Worm (Caenorhabditis elegans) whole organism, L3 larva: Measurements from ENCODE around the gene ugtp-1.
A peak's percentile ranks its signal among the peaks of the same experiment; 100 is the strongest.

Source experiments
- aly-2 ChIP-seq: fragments of 150-350 bp; optimal IDR thresholded peaks from 2 replicates; lab custom pipeline; 2014; ENCODE audit warnings: missing biosample characterization, missing genetic modification characterization
- ama-1 ChIP-seq: fragments of 150-350 bp; optimal IDR thresholded peaks from 2 replicates; lab custom pipeline; 2018
- ceh-16 ChIP-seq: sonication (generic microtip); optimal IDR thresholded peaks from 2 replicates; lab custom pipeline; 2017; ENCODE audit warnings: missing biosample characterization, missing genetic modification characterization
- ceh-28 ChIP-seq: fragments of 150-350 bp; optimal IDR thresholded peaks from 2 replicates; lab custom pipeline; 2014; ENCODE audit warnings: missing biosample characterization, missing genetic modification reagents, missing genetic modification characterization
- ceh-82 ChIP-seq: fragments of 150-350 bp; optimal IDR thresholded peaks from 2 replicates; lab custom pipeline; 2014; ENCODE audit warnings: missing biosample characterization, missing genetic modification characterization
- ceh-9 ChIP-seq: sonication (generic microtip); optimal IDR thresholded peaks from 2 replicates; lab custom pipeline; 2018; ENCODE audit warnings: missing biosample characterization, missing genetic modification characterization
- daf-12 ChIP-seq: fragments of 150-350 bp; optimal IDR thresholded peaks from 2 replicates; lab custom pipeline; 2014; ENCODE audit warnings: missing biosample characterization, missing genetic modification reagents, missing genetic modification characterization
- egl-27 ChIP-seq: sonication (generic microtip); optimal IDR thresholded peaks from 4 replicates; lab custom pipeline; 2017; ENCODE audit warnings: missing biosample characterization, missing genetic modification reagents, missing genetic modification characterization
- egl-5 ChIP-seq: fragments of 150-350 bp; optimal IDR thresholded peaks from 2 replicates; lab custom pipeline; 2017; ENCODE audit warnings: missing biosample characterization, missing genetic modification reagents, missing genetic modification characterization, inconsistent platforms
- elt-1 ChIP-seq: fragments of 150-350 bp; optimal IDR thresholded peaks from 2 replicates; lab custom pipeline; 2014; ENCODE audit warnings: missing biosample characterization, missing genetic modification characterization
- elt-2 ChIP-seq: sonication (generic microtip); optimal IDR thresholded peaks from 2 replicates; lab custom pipeline; 2016; ENCODE audit warnings: missing genetic modification reagents, mild to moderate bottlenecking, missing genetic modification characterization, missing compliant biosample characterization
- elt-3 ChIP-seq, 3 experiments: fragments of 150-350 bp in 1 of 3; sonication (generic microtip) in 2 of 3; optimal IDR thresholded peaks; 2 replicates in 2 of 3; 4 replicates in 1 of 3; lab custom pipeline; 2014 to 2017; ENCODE audit warnings: missing biosample characterization in 3 of 3, missing genetic modification characterization in 3 of 3
- eor-1 ChIP-seq, 2 experiments: fragments of 150-350 bp; optimal IDR thresholded peaks; 2 replicates each; lab custom pipeline; 2014 to 2018; ENCODE audit warnings: missing biosample characterization in 2 of 2, missing genetic modification characterization in 2 of 2
- fkh-10 ChIP-seq: sonication (generic microtip); optimal IDR thresholded peaks from 2 replicates; lab custom pipeline; 2017; ENCODE audit warnings: missing biosample characterization, missing genetic modification reagents, missing genetic modification characterization
- fos-1 ChIP-seq: fragments of 150-350 bp; optimal IDR thresholded peaks from 2 replicates; lab custom pipeline; 2014; ENCODE audit warnings: missing biosample characterization, missing genetic modification characterization
- hmg-11 ChIP-seq: sonication (generic microtip); optimal IDR thresholded peaks from 2 replicates; lab custom pipeline; 2016; ENCODE audit warnings: missing genetic modification characterization, missing compliant biosample characterization
- jun-1 ChIP-seq: fragments of 150-350 bp; optimal IDR thresholded peaks from 2 replicates; lab custom pipeline; 2014; ENCODE audit warnings: missing biosample characterization, missing genetic modification reagents, missing genetic modification characterization
- lin-15B ChIP-seq: fragments of 150-350 bp; optimal IDR thresholded peaks from 2 replicates; lab custom pipeline; 2014; ENCODE audit warnings: missing biosample characterization, missing genetic modification characterization
- lin-39 ChIP-seq: fragments of 150-350 bp; optimal IDR thresholded peaks from 2 replicates; lab custom pipeline; 2018; ENCODE audit warnings: missing biosample characterization, missing genetic modification reagents, missing genetic modification characterization
- lsy-12 ChIP-seq: sonication (generic microtip); optimal IDR thresholded peaks from 2 replicates; lab custom pipeline; 2016; ENCODE audit warnings: mild to moderate bottlenecking, missing genetic modification characterization, missing compliant biosample characterization
- mdl-1 ChIP-seq: fragments of 150-350 bp; optimal IDR thresholded peaks from 2 replicates; lab custom pipeline; 2014; ENCODE audit warnings: missing biosample characterization, missing genetic modification characterization
- mml-1 ChIP-seq: fragments of 150-350 bp; sonication (generic microtip); optimal IDR thresholded peaks from 3 replicates; lab custom pipeline; 2014; ENCODE audit warnings: missing biosample characterization, missing genetic modification characterization
- nfya-1 ChIP-seq: sonication (generic microtip); optimal IDR thresholded peaks from 2 replicates; lab custom pipeline; 2017; ENCODE audit warnings: missing genetic modification characterization, mild to moderate bottlenecking, missing compliant biosample characterization, antibody characterized with exemption, moderate library complexity; ENCODE audit not compliant: insufficient read depth
- nhr-12 ChIP-seq: fragments of 150-350 bp; optimal IDR thresholded peaks from 2 replicates; lab custom pipeline; 2014; ENCODE audit warnings: missing biosample characterization, missing genetic modification characterization
- nhr-23 ChIP-seq: fragments of 150-350 bp; optimal IDR thresholded peaks from 2 replicates; lab custom pipeline; 2014; ENCODE audit warnings: missing biosample characterization, missing genetic modification reagents, missing genetic modification characterization
- nhr-25 ChIP-seq: sonication (generic microtip); optimal IDR thresholded peaks from 2 replicates; lab custom pipeline; 2017; ENCODE audit warnings: missing biosample characterization, missing genetic modification characterization
- nhr-28 ChIP-seq: fragments of 150-350 bp; optimal IDR thresholded peaks from 2 replicates; lab custom pipeline; 2014; ENCODE audit warnings: missing biosample characterization, missing genetic modification characterization
- nhr-43 ChIP-seq: sonication (generic microtip); optimal IDR thresholded peaks from 2 replicates; lab custom pipeline; 2016; ENCODE audit warnings: mild to moderate bottlenecking, missing genetic modification characterization, missing compliant biosample characterization; ENCODE audit not compliant: poor library complexity, severe bottlenecking
- nhr-67 ChIP-seq: fragments of 150-350 bp; optimal IDR thresholded peaks from 2 replicates; lab custom pipeline; 2014; ENCODE audit warnings: missing biosample characterization, missing genetic modification characterization
- nhr-76 ChIP-seq: fragments of 150-350 bp; sonication (generic microtip); optimal IDR thresholded peaks from 5 replicates; lab custom pipeline; 2014; ENCODE audit warnings: missing biosample characterization, missing genetic modification characterization
- pha-4 ChIP-seq: fragments of 150-350 bp; optimal IDR thresholded peaks from 2 replicates; lab custom pipeline; 2014; ENCODE audit warnings: missing biosample characterization, missing genetic modification reagents, missing genetic modification characterization
- pqm-1 ChIP-seq: fragments of 150-350 bp; optimal IDR thresholded peaks from 2 replicates; lab custom pipeline; 2017; ENCODE audit warnings: missing biosample characterization, missing genetic modification characterization, inconsistent platforms
- tbx-2 ChIP-seq: sonication (generic microtip); optimal IDR thresholded peaks from 2 replicates; lab custom pipeline; 2016; ENCODE audit warnings: mild to moderate bottlenecking, missing genetic modification characterization, missing compliant biosample characterization
- unc-39 ChIP-seq: sonication (generic microtip); optimal IDR thresholded peaks from 4 replicates; lab custom pipeline; 2017; ENCODE audit warnings: missing biosample characterization, missing genetic modification characterization
- unc-62 ChIP-seq: fragments of 150-350 bp; sonication (generic microtip); optimal IDR thresholded peaks from 4 replicates; lab custom pipeline; 2014; ENCODE audit warnings: missing biosample characterization, missing genetic modification reagents, missing genetic modification characterization
- zag-1 ChIP-seq: fragments of 150-350 bp; optimal IDR thresholded peaks from 2 replicates; lab custom pipeline; 2014; ENCODE audit warnings: missing biosample characterization, missing genetic modification characterization
- ztf-11 ChIP-seq: fragments of 150-350 bp; optimal IDR thresholded peaks from 2 replicates; lab custom pipeline; 2014; ENCODE audit warnings: missing biosample characterization, missing genetic modification characterization
- ztf-4 ChIP-seq: fragments of 150-350 bp; optimal IDR thresholded peaks from 2 replicates; lab custom pipeline; 2014; ENCODE audit warnings: missing biosample characterization, missing genetic modification characterization

Gene ugtp-1

ce11 chrIII:8739126-8739525, 11.4 kb downstream of the ugtp-1 start (continued):
- TF ChIP-seq daf-12: no peak

ce11 chrIII:8738289-8738688, 12.2 kb downstream of the ugtp-1 start:
- TF ChIP-seq eor-1 (tag; optimal IDR thresholded peaks at IDR 0.05; lab: Kevin White, UChicago) (no peak), unc-39 (tag; lab: Kevin White, UChicago) (no peak), elt-2 (tag; lab: Kevin White, UChicago) (no peak), fos-1 (no peak), nhr-28 (tag; lab: Kevin White, UChicago) (no peak), nhr-23 (tag; lab: Kevin White, UChicago) (no peak)

- TF ChIP-seq ceh-28 (no peak), fkh-10 (no peak), mml-1 (tag; lab: Kevin White, UChicago) (no peak), elt-1 (tag; lab: Kevin White, UChicago) (no peak), nhr-25 (tag; lab: Kevin White, UChicago) (no peak), hmg-11 (tag; lab: Kevin White, UChicago) (no peak)
Measured at ce11 chrIII:8737391-8737790, 13.1 kb downstream of the ugtp-1 start.

- no peak for TF ChIP-seq lin-39
- TF ChIP-seq ceh-82 (tag; lab: Kevin White, UChicago): no peak
- no peak for TF ChIP-seq ceh-28
- TF ChIP-seq ceh-16: no peak
- peak; percentile 8 for TF ChIP-seq pha-4 (tag; lab: Kevin White, UChicago)
- no peak for TF ChIP-seq jun-1 (tag; lab: Kevin White, UChicago)
- TF ChIP-seq ztf-4 (tag; lab: Kevin White, UChicago): no peak
- peak; percentile 82 for TF ChIP-seq nhr-25 (tag; lab: Kevin White, UChicago)
- TF ChIP-seq pqm-1 (tag; lab: Kevin White, UChicago): peak; percentile 42
- no peak for TF ChIP-seq elt-1 (tag; lab: Kevin White, UChicago)
- TF ChIP-seq aly-2 (tag; lab: Kevin White, UChicago): no peak
- TF ChIP-seq nfya-1 (tag; lab: Kevin White, UChicago): peak; percentile 50
- TF ChIP-seq unc-62 (GFP tag; lab: Kevin White, UChicago): peak; percentile 50
- no peak for TF ChIP-seq ama-1 (lab: Kevin White, UChicago)
- peak; percentile 80 for TF ChIP-seq nhr-23 (tag; lab: Kevin White, UChicago)
- no peak for TF ChIP-seq nhr-28 (tag; lab: Kevin White, UChicago)
- peak; percentile 24 for TF ChIP-seq hmg-11 (tag; lab: Kevin White, UChicago)
- no peak for TF ChIP-seq elt-3 (tag; optimal IDR thresholded peaks at IDR 0.05; lab: Kevin White, UChicago)
- TF ChIP-seq ceh-9 (tag; lab: Kevin White, UChicago): no peak
- peak; percentile 79 for TF ChIP-seq nhr-43 (tag; lab: Kevin White, UChicago)
- no peak for TF ChIP-seq lsy-12 (tag; lab: Kevin White, UChicago)
- TF ChIP-seq tbx-2 (tag; lab: Kevin White, UChicago): no peak
- no peak for TF ChIP-seq nhr-67 (tag; lab: Kevin White, UChicago)
- TF ChIP-seq mdl-1 (tag; lab: Kevin White, UChicago): peak; percentile 6
- TF ChIP-seq eor-1 (tag; optimal IDR thresholded peaks at IDR 0.05; lab: Kevin White, UChicago): no peak
- peak; percentile 59 for TF ChIP-seq elt-2 (tag; lab: Kevin White, UChicago)
- no peak for TF ChIP-seq mml-1 (tag; lab: Kevin White, UChicago)
- TF ChIP-seq nhr-76 (tag; lab: Kevin White, UChicago): no peak
- TF ChIP-seq egl-5 (tag; lab: Kevin White, UChicago): no peak
- no peak for TF ChIP-seq nhr-12 (tag; lab: Kevin White, UChicago)
- no peak for TF ChIP-seq fkh-10
- TF ChIP-seq, all 47 proteins: peak for 10
Measured at ce11 chrIII:8734327-8734885, 16.1 kb downstream of the ugtp-1 start.

DNA sequence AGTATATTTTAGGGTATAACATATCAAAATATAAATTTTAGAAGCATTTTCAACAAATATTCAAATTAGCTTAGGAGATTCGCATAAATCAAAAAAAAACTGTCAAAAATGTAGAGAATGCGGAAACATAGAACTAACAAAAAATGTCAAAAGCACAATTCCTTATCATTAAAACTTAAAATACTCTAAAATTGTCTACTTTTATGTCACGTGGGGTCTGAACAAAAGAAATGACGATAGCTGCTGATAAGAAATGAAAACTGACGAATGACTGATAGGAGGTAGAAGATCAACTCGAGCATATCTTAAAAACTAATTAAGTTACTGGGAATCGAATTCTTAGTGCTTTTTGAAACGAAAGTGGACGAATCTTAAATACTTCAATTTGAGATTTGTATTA, 16.8 kb downstream of the ugtp-1 start:
- TF ChIP-seq fos-1: peak; percentile 4
- no peak for TF ChIP-seq egl-27 (tag; lab: Kevin White, UChicago)
- TF ChIP-seq lin-15B: no peak
- no peak for TF ChIP-seq zag-1 (tag; lab: Kevin White, UChicago)
- peak; percentile 65 for TF ChIP-seq pqm-1 (tag; lab: Kevin White, UChicago)
- no peak for TF ChIP-seq ztf-11 (tag; lab: Kevin White, UChicago)
- peak; percentile 93 for TF ChIP-seq elt-2 (tag; lab: Kevin White, UChicago)
- no peak for TF ChIP-seq unc-62 (GFP tag; lab: Kevin White, UChicago)
- no peak for TF ChIP-seq mml-1 (tag; lab: Kevin White, UChicago)
- peak; percentile 50 for TF ChIP-seq mdl-1 (tag; lab: Kevin White, UChicago)
- TF ChIP-seq, all 47 proteins: peak for 4
